Worm (Caenorhabditis elegans) whole organism, early embryonic: Measurements from ENCODE around the gene lsm-5.

Experiments
- B0310.2 ChIP-seq: sonication (generic microtip); optimal IDR thresholded peaks from 2 replicates; lab custom pipeline; 2016; ENCODE audit warnings: mild to moderate bottlenecking, missing genetic modification characterization, missing compliant biosample characterization
- F13C5.2 ChIP-seq: sonication (generic microtip); optimal IDR thresholded peaks from 2 replicates; lab custom pipeline; 2017; ENCODE audit warnings: mild to moderate bottlenecking, missing genetic modification characterization, inconsistent platforms, missing compliant biosample characterization
- aly-1 ChIP-seq: sonication (generic microtip); optimal IDR thresholded peaks from 2 replicates; lab custom pipeline; 2016; ENCODE audit warnings: missing genetic modification characterization, missing compliant biosample characterization
- ama-1 ChIP-seq: fragments of 150-350 bp; optimal IDR thresholded peaks from 2 replicates; lab custom pipeline; 2014
- ceh-13 ChIP-seq: fragments of 200-800 bp; sonication (Bioruptor generic); optimal IDR thresholded peaks from 2 replicates; lab custom pipeline; 2018; ENCODE audit warnings: mild to moderate bottlenecking, missing genetic modification characterization, missing compliant biosample characterization
- ceh-36 ChIP-seq: sonication (generic microtip); optimal IDR thresholded peaks from 2 replicates; lab custom pipeline; 2016; ENCODE audit warnings: missing genetic modification characterization, inconsistent platforms, missing compliant biosample characterization
- flt-1 ChIP-seq: fragments of 200-800 bp; sonication (Bioruptor generic); IDR thresholded peaks from 2 replicates; pipeline ENCODE4 v1.3.6; 2022; ENCODE audit warnings: missing genetic modification characterization, missing compliant biosample characterization
- hmbx-1 ChIP-seq: sonication (generic microtip); optimal IDR thresholded peaks from 2 replicates; lab custom pipeline; 2016; ENCODE audit warnings: mild to moderate bottlenecking, missing genetic modification characterization, missing compliant biosample characterization
- hmg-4 ChIP-seq: fragments of 200-800 bp; sonication (Bioruptor generic); optimal IDR thresholded peaks from 2 replicates; lab custom pipeline; 2018; ENCODE audit warnings: mild to moderate bottlenecking, missing genetic modification characterization, missing compliant biosample characterization
- hnd-1 ChIP-seq: sonication (generic microtip); optimal IDR thresholded peaks from 2 replicates; lab custom pipeline; 2016; ENCODE audit warnings: missing genetic modification characterization, missing compliant biosample characterization
- pes-1 ChIP-seq: fragments of 200-800 bp; sonication (Bioruptor generic); IDR thresholded peaks from 2 replicates; pipeline ENCODE4 v1.3.6; 2022; ENCODE audit warnings: missing genetic modification reagents, missing genetic modification characterization, missing compliant biosample characterization
- sea-1 ChIP-seq: fragments of 200-800 bp; sonication (Bioruptor generic); conservative IDR thresholded peaks from 2 replicates; pipeline ENCODE4 v1.3.6; 2022; ENCODE audit warnings: missing genetic modification characterization, missing compliant biosample characterization
- tbx-11 ChIP-seq: fragments of 200-800 bp; sonication (Bioruptor generic); IDR thresholded peaks from 2 replicates; pipeline ENCODE4 v1.3.6; 2022; ENCODE audit warnings: missing genetic modification characterization, missing compliant biosample characterization
- tbx-37 ChIP-seq: fragments of 200-800 bp; sonication (Bioruptor generic); conservative IDR thresholded peaks from 2 replicates; pipeline ENCODE4 v1.3.6; 2022; ENCODE audit warnings: missing genetic modification reagents, missing genetic modification characterization, missing compliant biosample characterization

ce11 chrV:15533864-15534263, 36.3 kb upstream of the lsm-5 start, which contains the start of gene F21A3.2:
- TF ChIP-seq ceh-13 (GFP tag; lab: Kevin White, UChicago): no peak
- TF ChIP-seq tbx-37 (GFP tag; lab: Robert Waterston, UW): no peak
- TF ChIP-seq flt-1: no peak
- TF ChIP-seq F13C5.2 (tag; lab: Kevin White, UChicago): no peak
- no peak for TF ChIP-seq ama-1
- no peak for TF ChIP-seq sea-1 (GFP tag; lab: Robert Waterston, UW)
- no peak for TF ChIP-seq hnd-1 (tag; lab: Kevin White, UChicago)
- no peak for TF ChIP-seq tbx-11 (GFP tag; lab: Robert Waterston, UW)
- TF ChIP-seq B0310.2: no peak
- no peak for TF ChIP-seq pes-1 (GFP tag; lab: Robert Waterston, UW)
- TF ChIP-seq ceh-36 (tag; lab: Kevin White, UChicago): no peak
- no peak for TF ChIP-seq aly-1
- no peak for TF ChIP-seq hmg-4
- TF ChIP-seq hmbx-1: no peak
